Worm (Caenorhabditis elegans): ENCODE results near the gene clc-28.

Gene clc-28

DNA sequence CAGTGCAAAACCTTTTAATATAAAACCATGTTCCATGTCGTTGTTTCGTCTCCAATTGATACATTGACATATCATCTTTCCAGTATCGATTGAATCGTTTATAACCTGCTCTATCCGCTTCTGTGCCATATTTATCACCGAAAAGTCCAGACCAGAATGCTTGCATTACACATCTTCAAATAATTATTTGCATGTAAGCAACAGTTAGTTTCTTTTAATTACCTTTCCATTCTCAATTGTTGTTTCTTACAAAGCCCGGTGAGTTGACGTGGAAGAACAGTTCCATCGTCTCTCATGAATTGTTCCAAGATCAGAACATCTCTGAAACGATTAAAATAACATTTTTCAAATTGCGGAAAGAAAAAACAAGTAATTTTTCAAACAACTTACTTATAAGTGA, 8.1 kb downstream of the clc-28 start, which contains the start of gene iglr-2:
Gene iglr-2, minus strand, starts transcription at position 101 of the 400 bp plus-strand sequence.
- no peak for TF ChIP-seq Y75B8A.6 (GFP tag; IDR thresholded peaks at IDR 0.05)
- TF ChIP-seq aha-1 (tag) = peak; percentile 30

DNA sequence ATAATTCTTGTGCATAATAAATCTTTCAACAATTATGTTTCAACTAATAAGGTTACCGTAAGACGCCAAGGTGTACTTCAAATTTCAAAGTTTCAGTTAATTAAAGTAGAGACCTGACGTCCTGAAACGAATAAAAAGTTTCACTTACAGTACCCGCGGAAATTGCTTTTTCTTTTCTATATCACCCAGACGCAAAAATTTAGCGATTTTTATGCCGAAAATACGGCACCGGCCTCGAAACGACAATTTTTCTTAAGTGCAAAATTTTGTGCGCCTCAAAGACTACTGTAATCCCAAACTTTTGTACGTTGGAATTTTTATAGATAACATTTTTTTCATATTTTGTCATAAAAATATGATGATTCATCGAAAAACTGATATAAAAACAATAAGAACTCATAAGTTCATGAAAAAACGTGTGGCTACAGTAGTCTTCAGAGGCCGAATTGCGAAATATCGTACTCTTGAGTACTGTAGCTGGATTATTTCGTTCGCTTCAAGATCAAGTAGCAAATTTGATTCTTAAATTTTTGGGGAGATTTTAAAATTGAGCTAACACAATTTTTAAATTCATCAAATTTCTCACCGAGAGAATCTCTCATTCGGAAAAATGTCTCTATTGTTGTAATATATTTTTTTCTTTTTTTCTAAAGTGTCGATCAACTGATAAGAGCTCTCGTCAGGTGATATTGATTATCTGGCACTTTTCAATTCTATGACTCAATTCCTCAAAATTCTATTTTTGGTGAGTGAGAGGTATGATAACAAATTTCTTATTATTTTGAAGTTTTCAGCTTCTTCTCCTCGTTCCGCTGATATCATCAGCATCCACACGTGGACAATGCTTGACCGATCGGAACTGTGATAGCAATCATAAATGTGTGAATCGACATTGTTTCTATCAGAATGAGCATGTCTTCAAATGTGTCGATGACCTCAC, 13.4 kb downstream of the clc-28 start, which contains the start of gene ZC262.13:
Gene ZC262.13, plus strand, starts transcription at position 641 of the 940 bp plus-strand sequence.
- peak; percentile 2 for TF ChIP-seq nhr-48 (tag; optimal IDR thresholded peaks at IDR 0.05)
- TF ChIP-seq zfp-3 (GFP tag; conservative IDR thresholded peaks at IDR 0.05) = 0 out of 2 replicates have a peak, but pooled peaks have one; percentile 58
- no peak for TF ChIP-seq lim-7 (GFP tag; IDR thresholded peaks at IDR 0.05)
- TF ChIP-seq duxl-1 (tag; optimal IDR thresholded peaks at IDR 0.05; ENCODE audit: poor library complexity) = no peak
- peak; percentile 12; the same call in 1 of the 2 replicates for TF ChIP-seq php-3 (GFP tag; IDR thresholded peaks at IDR 0.05)
- TF ChIP-seq dmd-6 (GFP tag; IDR thresholded peaks at IDR 0.05) = peak; percentile 74
- peak; percentile 11 for TF ChIP-seq mes-2 (tag; optimal IDR thresholded peaks at IDR 0.05; ENCODE audit: poor library complexity, severe bottlenecking)
- TF ChIP-seq T26A8.4 (GFP tag; IDR thresholded peaks at IDR 0.05) = peak; percentile 25; the same call in 1 of the 2 replicates
- TF ChIP-seq pha-4 (GFP tag; IDR thresholded peaks at IDR 0.05) = peak; percentile 12; the same call in 1 of the 2 replicates
- no peak for TF ChIP-seq pha-4 (tag; optimal IDR thresholded peaks at IDR 0.05)
- TF ChIP-seq aha-1 (tag) = peak; percentile 13
- no peak for TF ChIP-seq ceh-44 (GFP tag; IDR thresholded peaks at IDR 0.05)
- peak; percentile 55 for TF ChIP-seq hlh-11 (tag; optimal IDR thresholded peaks at IDR 0.05)
- TF ChIP-seq nhr-42 (GFP tag; IDR thresholded peaks at IDR 0.05) = no peak
- TF ChIP-seq F49E8.2 (tag; optimal IDR thresholded peaks at IDR 0.05; ENCODE audit: borderline replicate concordance) = no peak
- TF ChIP-seq fos-1 (tag; optimal IDR thresholded peaks at IDR 0.05) = no peak
- peak; percentile 37 for TF ChIP-seq hlh-30 (tag; optimal IDR thresholded peaks at IDR 0.05; ENCODE audit: insufficient read depth)
- TF ChIP-seq rbr-2 (tag; optimal IDR thresholded peaks at IDR 0.05) = no peak
- no peak for TF ChIP-seq unc-62 (GFP tag; optimal IDR thresholded peaks at IDR 0.05 in 1 of 2)
- TF ChIP-seq unc-62 (tag; optimal IDR thresholded peaks at IDR 0.05) = no peak
- TF ChIP-seq jun-1 (tag; optimal IDR thresholded peaks at IDR 0.05) = peak; percentile 2
- TF ChIP-seq F44E2.7 (GFP tag; IDR thresholded peaks at IDR 0.05) = no peak
- TF ChIP-seq snpc-4 (tag; optimal IDR thresholded peaks at IDR 0.05) = no peak
- TF ChIP-seq nhr-28 (tag; optimal IDR thresholded peaks at IDR 0.05) = peak; percentile 17
- TF ChIP-seq lsy-2 (tag; optimal IDR thresholded peaks at IDR 0.05) = peak in 1 of 2 experiments; percentile 51
- TF ChIP-seq dve-1 (tag; optimal IDR thresholded peaks at IDR 0.05; ENCODE audit: insufficient read depth) = peak; percentile 82
- no peak for TF ChIP-seq daf-16 (GFP tag; optimal IDR thresholded peaks at IDR 0.05)
- TF ChIP-seq daf-16 (tag; optimal IDR thresholded peaks at IDR 0.05) = peak; percentile 49

DNA sequence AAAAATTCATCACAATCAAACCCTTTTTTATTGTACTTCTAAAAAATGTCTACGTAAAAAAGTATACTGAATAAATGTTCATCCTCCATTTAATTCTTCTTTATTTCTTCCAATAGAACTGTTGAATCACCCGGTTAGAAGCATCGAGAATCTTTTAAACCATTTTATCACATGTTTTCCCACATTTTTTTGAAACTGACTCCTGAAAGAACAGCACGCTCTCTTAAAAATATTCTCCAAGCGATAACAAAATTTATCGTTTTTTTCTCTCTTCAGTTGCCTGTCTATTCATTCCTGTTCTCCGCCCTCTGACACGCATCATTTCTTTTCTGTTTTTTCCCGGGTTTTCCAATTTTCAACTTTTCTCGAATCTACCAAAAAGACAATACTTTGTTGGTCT, 14.9 kb downstream of the clc-28 start, which contains the start of gene F10E9.12:
Gene F10E9.12, plus strand, starts transcription at position 131 of the 400 bp plus-strand sequence.
- TF ChIP-seq aha-1 (tag) (peak; percentile 9), dmd-6 (GFP tag; IDR thresholded peaks at IDR 0.05) (peak; percentile 26; the same call in 1 of the 2 replicates), lsy-2 (tag; optimal IDR thresholded peaks at IDR 0.05) (peak in 1 of 2 experiments; percentile 31), dve-1 (tag; optimal IDR thresholded peaks at IDR 0.05; ENCODE audit: insufficient read depth) (peak; percentile 54), hlh-11 (tag; optimal IDR thresholded peaks at IDR 0.05) (peak; percentile 30), mdl-1 (tag; optimal IDR thresholded peaks at IDR 0.05) (peak in 1 of 2 experiments; percentile 14), lin-13 (GFP tag; optimal IDR thresholded peaks at IDR 0.05) (no peak), mep-1 (tag; optimal IDR thresholded peaks at IDR 0.05) (peak; percentile 5), rbr-2 (tag; optimal IDR thresholded peaks at IDR 0.05) (no peak), pqm-1 (tag; optimal IDR thresholded peaks at IDR 0.05) (peak; percentile 4), nhr-237 (tag; optimal IDR thresholded peaks at IDR 0.05) (no peak), nhr-10 (tag; optimal IDR thresholded peaks at IDR 0.05) (no peak), daf-16 (GFP tag; optimal IDR thresholded peaks at IDR 0.05) (no peak), daf-16 (tag; optimal IDR thresholded peaks at IDR 0.05) (peak; percentile 43), hlh-30 (tag; optimal IDR thresholded peaks at IDR 0.05; ENCODE audit: insufficient read depth) (peak; percentile 66), nhr-28 (tag; optimal IDR thresholded peaks at IDR 0.05) (peak; percentile 1)

Measured in whole organism, L4 larva.